Fruit fly (Drosophila melanogaster): Measurements from ENCODE around the gene CG4686.

Gene CG4686

dm6 chr3R:19863979-19864775 is at the start of gene CG4686, which contains the start of gene CG4572 (continued):
- TF ChIP-seq Nf-YB (GFP tag; optimal IDR thresholded peaks at IDR 0.05) (peak; percentile 28), TFAM (GFP tag; optimal IDR thresholded peaks at IDR 0.05) (no peak), Fer3 (tag; optimal IDR thresholded peaks at IDR 0.05) (peak; percentile 75), unc-4 (GFP tag; IDR thresholded peaks at IDR 0.05; ENCODE audit: partially characterized antibody) (0 out of 2 replicates have a peak, but pooled peaks have one; percentile 39), gcm2 (GFP tag; optimal IDR thresholded peaks at IDR 0.05) (peak; percentile 7), pan (optimal IDR thresholded peaks at IDR 0.05) (no peak), pan (GFP tag; optimal IDR thresholded peaks at IDR 0.05 in 1 of 2, IDR thresholded peaks at IDR 0.05 in 1 of 2) (peak in 1 of 2 experiments; percentile 74), CG6683 (GFP tag; optimal IDR thresholded peaks at IDR 0.05) (peak; percentile 38), Ravus (GFP tag; IDR thresholded peaks at IDR 0.05) (no peak), prd (optimal IDR thresholded peaks at IDR 0.05) (no peak), prd (GFP tag; IDR thresholded peaks at IDR 0.05) (peak; percentile 83), h (optimal IDR thresholded peaks at IDR 0.05) (no peak), CG10565 (GFP tag; optimal IDR thresholded peaks at IDR 0.05) (no peak), CG14965 (GFP tag; optimal IDR thresholded peaks at IDR 0.05; ENCODE audit: borderline replicate concordance) (no peak), Asciz (GFP tag; optimal IDR thresholded peaks at IDR 0.05) (peak; percentile 56), trh (GFP tag; optimal IDR thresholded peaks at IDR 0.05) (peak; percentile 34), H15 (GFP tag; IDR thresholded peaks at IDR 0.05) (peak; percentile 76), CG30020 (tag; optimal IDR thresholded peaks at IDR 0.05) (peak; percentile 68), NC2α (GFP tag; optimal IDR thresholded peaks at IDR 0.05) (peak; percentile 45), luna (GFP tag; optimal IDR thresholded peaks at IDR 0.05) (peak; percentile 53), CG15601 (tag; optimal IDR thresholded peaks at IDR 0.05) (peak; percentile 70), dan (GFP tag; IDR thresholded peaks at IDR 0.05) (no peak), Gsc (GFP tag; IDR thresholded peaks at IDR 0.05) (0 out of 2 replicates have a peak, but pooled peaks have one; percentile 17), croc (GFP tag; conservative IDR thresholded peaks at IDR 0.05) (peak; percentile 70), Sry-δ (GFP tag; optimal IDR thresholded peaks at IDR 0.05) (peak; percentile 55), Dad (GFP tag; optimal IDR thresholded peaks at IDR 0.05) (peak; percentile 48), Hr39 (optimal IDR thresholded peaks at IDR 0.05) (no peak), CG10209 (GFP tag; optimal IDR thresholded peaks at IDR 0.05) (peak; percentile 63), CG15269 (tag; optimal IDR thresholded peaks at IDR 0.05) (peak; percentile 81), NC2β (GFP tag; optimal IDR thresholded peaks at IDR 0.05) (peak; percentile 67), gfzf (GFP tag; optimal IDR thresholded peaks at IDR 0.05) (peak; percentile 32), CG17829 (tag; optimal IDR thresholded peaks at IDR 0.05) (peak; percentile 92), chif (GFP tag; optimal IDR thresholded peaks at IDR 0.05) (peak; percentile 60 to 62), ci (GFP tag; IDR thresholded peaks at IDR 0.05) (peak; percentile 27; the same call in 1 of the 3 replicates), Dbx (GFP tag; IDR thresholded peaks at IDR 0.05) (peak; percentile 62; the same call in 2 of the 3 replicates), CG11696 (GFP tag; IDR thresholded peaks at IDR 0.05) (no peak; the same call in none of the 2 replicates), emc (GFP tag; optimal IDR thresholded peaks at IDR 0.05) (peak; percentile 37), nom (GFP tag; optimal IDR thresholded peaks at IDR 0.05) (peak; percentile 46), Nf-YA (GFP tag; IDR thresholded peaks at IDR 0.05) (no peak), CG4854 (GFP tag; optimal IDR thresholded peaks at IDR 0.05) (peak; percentile 78), HLH3B (GFP tag; IDR thresholded peaks at IDR 0.05) (peak; percentile 68), CG17328 (GFP tag; IDR thresholded peaks at IDR 0.05) (0 out of 2 replicates have a peak, but pooled peaks have one; percentile 8), fd96Cb (tag; optimal IDR thresholded peaks at IDR 0.05) (peak; percentile 69), ac (GFP tag; optimal IDR thresholded peaks at IDR 0.05) (no peak), CG11085 (GFP tag; IDR thresholded peaks at IDR 0.05) (peak; percentile 80), stwl (tag; optimal IDR thresholded peaks at IDR 0.05) (peak; percentile 66), CG9437 (GFP tag; optimal IDR thresholded peaks at IDR 0.05) (peak; percentile 74), CG9876 (GFP tag; optimal IDR thresholded peaks at IDR 0.05) (peak; percentile 58), Opbp (GFP tag; IDR thresholded peaks at IDR 0.05; ENCODE audit: partially characterized antibody) (no peak), CG12219 (GFP tag; optimal IDR thresholded peaks at IDR 0.05) (peak; percentile 42)

All from whole organism, embryonic.